Worm (Caenorhabditis elegans) whole organism, midembryonic: ENCODE data around the gene lgc-48.

Experiments
- T22C8.4 ChIP-seq: fragments of 200-800 bp; sonication (Bioruptor generic); IDR thresholded peaks from 2 replicates; pipeline ENCODE4 v1.3.6; 2022; ENCODE audit warnings: missing genetic modification characterization, missing compliant biosample characterization
- cog-1 ChIP-seq: sonication (generic microtip); optimal IDR thresholded peaks from 2 replicates; lab custom pipeline; 2016; ENCODE audit warnings: missing genetic modification characterization, missing compliant biosample characterization
- flt-1 ChIP-seq: fragments of 200-800 bp; sonication (Bioruptor generic); IDR thresholded peaks from 2 replicates; pipeline ENCODE4 v1.3.6; 2022; ENCODE audit warnings: missing genetic modification characterization, missing compliant biosample characterization
- klf-2 ChIP-seq: fragments of 200-800 bp; sonication (Bioruptor generic); conservative IDR thresholded peaks from 2 replicates; pipeline ENCODE4 v1.3.6; 2022; ENCODE audit warnings: missing genetic modification reagents, missing genetic modification characterization, missing compliant biosample characterization
- med-1 ChIP-seq: sonication (generic microtip); optimal IDR thresholded peaks from 2 replicates; lab custom pipeline; 2017; ENCODE audit warnings: missing genetic modification characterization, mild to moderate bottlenecking, missing compliant biosample characterization, antibody characterized with exemption, missing genetic modification reagents; ENCODE audit not compliant: insufficient read depth
- ref-1 ChIP-seq: fragments of 200-800 bp; sonication (Bioruptor generic); conservative IDR thresholded peaks from 2 replicates; pipeline ENCODE4 v1.3.6; 2022; ENCODE audit warnings: missing genetic modification reagents, missing genetic modification characterization, missing compliant biosample characterization
- tab-1 ChIP-seq: fragments of 200-800 bp; sonication (Bioruptor generic); IDR thresholded peaks from 2 replicates; pipeline ENCODE4 v1.3.6; 2022; ENCODE audit warnings: missing genetic modification characterization, missing compliant biosample characterization
- ztf-23 ChIP-seq: fragments of 200-800 bp; sonication (Bioruptor generic); IDR thresholded peaks from 2 replicates; pipeline ENCODE4 v1.3.6; 2022; ENCODE audit warnings: missing genetic modification reagents, missing genetic modification characterization, missing compliant biosample characterization
- ztf-29 ChIP-seq: fragments of 200-800 bp; sonication (Bioruptor generic); IDR thresholded peaks from 2 replicates; pipeline ENCODE4 v1.3.6; 2022; ENCODE audit warnings: missing genetic modification reagents, missing genetic modification characterization, missing compliant biosample characterization

- no peak for TF ChIP-seq med-1 (GFP tag; lab: Kevin White, UChicago)
- no peak for TF ChIP-seq ztf-29 (GFP tag; lab: Robert Waterston, UW)
- no peak for TF ChIP-seq ref-1 (GFP tag; lab: Robert Waterston, UW)
- TF ChIP-seq flt-1 (GFP tag; lab: Robert Waterston, UW): no peak
- TF ChIP-seq ztf-23: no peak
- no peak for TF ChIP-seq tab-1 (GFP tag; lab: Robert Waterston, UW)
- no peak for TF ChIP-seq klf-2
- no peak for TF ChIP-seq T22C8.4 (GFP tag; lab: Robert Waterston, UW)
- no peak for TF ChIP-seq cog-1 (tag; lab: Kevin White, UChicago)
Measured at ce11 chrV:13300492-13300891, 39.5 kb upstream of the lgc-48 start.
